Worm (Caenorhabditis elegans) whole organism, L1 larva: ENCODE measurements around the gene vha-2.

ENCODE experiments used
- C04F5.9 ChIP-seq: sonication (generic microtip); optimal IDR thresholded peaks from 2 replicates; lab custom pipeline; 2016; ENCODE audit warnings: missing genetic modification characterization, missing compliant biosample characterization
- F16B12.6 ChIP-seq: fragments of 150-350 bp; optimal IDR thresholded peaks from 2 replicates; lab custom pipeline; 2014; ENCODE audit warnings: missing biosample characterization, missing genetic modification characterization
- Y116A8C.19 ChIP-seq: sonication (generic microtip); optimal IDR thresholded peaks from 2 replicates; lab custom pipeline; 2016; ENCODE audit warnings: missing compliant biosample characterization, missing genetic modification characterization, borderline replicate concordance
- aly-2 ChIP-seq: fragments of 150-350 bp; optimal IDR thresholded peaks from 2 replicates; lab custom pipeline; 2014; ENCODE audit warnings: missing biosample characterization, missing genetic modification characterization
- ama-1 ChIP-seq: fragments of 150-350 bp; optimal IDR thresholded peaks from 2 replicates; lab custom pipeline; 2014
- blmp-1 ChIP-seq: fragments of 150-350 bp; optimal IDR thresholded peaks from 2 replicates; lab custom pipeline; 2014; ENCODE audit warnings: missing biosample characterization, missing genetic modification characterization
- ceh-63 ChIP-seq: fragments of 200-800 bp; sonication (Bioruptor generic); optimal IDR thresholded peaks from 2 replicates; lab custom pipeline; 2018; ENCODE audit warnings: mild to moderate bottlenecking, missing genetic modification characterization, missing compliant biosample characterization
- ceh-82 ChIP-seq, 3 experiments: fragments of 150-350 bp in 1 of 3; sonication (generic microtip) in 2 of 3; optimal IDR thresholded peaks; 2 replicates each; lab custom pipeline; 2014 to 2017; ENCODE audit warnings: missing biosample characterization in 3 of 3, missing genetic modification characterization in 3 of 3
- ceh-90 ChIP-seq: sonication (generic microtip); optimal IDR thresholded peaks from 2 replicates; lab custom pipeline; 2016; ENCODE audit warnings: missing genetic modification characterization, missing compliant biosample characterization
- dpl-1 ChIP-seq, 3 experiments: fragments of 150-350 bp in 2 of 3; sonication (generic microtip) in 1 of 3; optimal IDR thresholded peaks; 2 replicates each; lab custom pipeline; 2014 to 2017; ENCODE audit warnings: missing biosample characterization in 3 of 3, missing genetic modification characterization in 3 of 3, missing genetic modification reagents in 3 of 3
- efl-1 ChIP-seq, 4 experiments: fragments of 150-350 bp; optimal IDR thresholded peaks in 3 of 4; peaks in 1 of 4; 1 replicate in 1 of 4; 2 replicates in 3 of 4; lab custom pipeline; 2014; ENCODE audit warnings: missing biosample characterization in 2 of 4, missing genetic modification characterization in 2 of 4, missing genetic modification reagents in 2 of 4
- egl-13 ChIP-seq: sonication (generic microtip); optimal IDR thresholded peaks from 2 replicates; lab custom pipeline; 2016; ENCODE audit warnings: missing genotype, missing genetic modification reagents, missing genetic modification characterization, missing compliant biosample characterization
- elt-2 ChIP-seq: sonication (generic microtip); optimal IDR thresholded peaks from 2 replicates; lab custom pipeline; 2016; ENCODE audit warnings: missing genetic modification characterization, mild to moderate bottlenecking, inconsistent platforms, missing compliant biosample characterization, missing genetic modification reagents
- elt-3 ChIP-seq, 6 experiments: fragments of 150-350 bp in 1 of 6; sonication (generic microtip); optimal IDR thresholded peaks; 2 replicates each; lab custom pipeline; 2017 to 2018; ENCODE audit warnings: missing biosample characterization in 6 of 6, missing genetic modification characterization in 6 of 6, inconsistent platforms in 1 of 6
- fkh-10 ChIP-seq: sonication (generic microtip); optimal IDR thresholded peaks from 2 replicates; lab custom pipeline; 2017; ENCODE audit warnings: missing biosample characterization, missing genetic modification reagents, missing genetic modification characterization
- fkh-8 ChIP-seq: sonication (generic microtip); optimal IDR thresholded peaks from 2 replicates; lab custom pipeline; 2016; ENCODE audit warnings: mild to moderate bottlenecking, missing genetic modification characterization, missing compliant biosample characterization
- fos-1 ChIP-seq: fragments of 150-350 bp; optimal IDR thresholded peaks from 2 replicates; lab custom pipeline; 2014; ENCODE audit warnings: missing biosample characterization, missing genetic modification characterization
- grh-1 ChIP-seq: fragments of 200-800 bp; sonication (Bioruptor generic); IDR thresholded peaks from 2 replicates; pipeline ENCODE4 v1.3.6; 2022; ENCODE audit warnings: missing genetic modification reagents, missing genetic modification characterization, missing compliant biosample characterization
- hpl-2 ChIP-seq: fragments of 150-350 bp; optimal IDR thresholded peaks from 2 replicates; lab custom pipeline; 2014; ENCODE audit warnings: missing biosample characterization, missing genetic modification reagents, missing genetic modification characterization
- irx-1 ChIP-seq: sonication (generic microtip); optimal IDR thresholded peaks from 2 replicates; lab custom pipeline; 2016; ENCODE audit warnings: missing genetic modification characterization, missing compliant biosample characterization
- jun-1 ChIP-seq: fragments of 150-350 bp; optimal IDR thresholded peaks from 2 replicates; lab custom pipeline; 2014; ENCODE audit warnings: missing biosample characterization, missing genetic modification reagents, missing genetic modification characterization
- lin-13 ChIP-seq: fragments of 150-350 bp; optimal IDR thresholded peaks from 2 replicates; lab custom pipeline; 2014; ENCODE audit warnings: missing biosample characterization, missing genetic modification reagents, missing genetic modification characterization
- lin-14 ChIP-seq: fragments of 200-800 bp; sonication (Bioruptor generic); optimal IDR thresholded peaks from 2 replicates; lab custom pipeline; 2018; ENCODE audit warnings: mild to moderate bottlenecking, missing genetic modification characterization, moderate library complexity, missing compliant biosample characterization
- lin-35 ChIP-seq, 2 experiments: fragments of 150-350 bp; optimal IDR thresholded peaks; 2 replicates each; lab custom pipeline; 2014; ENCODE audit warnings: missing biosample characterization in 2 of 2, missing genetic modification characterization in 2 of 2, missing genetic modification reagents in 2 of 2
- lir-3 ChIP-seq: sonication (generic microtip); optimal IDR thresholded peaks from 2 replicates; lab custom pipeline; 2016; ENCODE audit warnings: mild to moderate bottlenecking, missing genetic modification characterization, moderate library complexity, missing compliant biosample characterization; ENCODE audit not compliant: poor library complexity
- lsy-2 ChIP-seq, 2 experiments: fragments of 150-350 bp; optimal IDR thresholded peaks; 2 replicates each; lab custom pipeline; 2014; ENCODE audit warnings: missing biosample characterization in 2 of 2, missing genetic modification characterization in 2 of 2
- mab-9 ChIP-seq: fragments of 200-800 bp; sonication (Bioruptor generic); IDR thresholded peaks from 2 replicates; pipeline ENCODE4 v1.3.6; 2022; ENCODE audit warnings: missing genetic modification reagents, missing genetic modification characterization, missing compliant biosample characterization
- mep-1 ChIP-seq: fragments of 150-350 bp; optimal IDR thresholded peaks from 2 replicates; lab custom pipeline; 2014; ENCODE audit warnings: missing biosample characterization, missing genetic modification characterization
- nhr-11 ChIP-seq: fragments of 150-350 bp; optimal IDR thresholded peaks from 2 replicates; lab custom pipeline; 2014; ENCODE audit warnings: missing biosample characterization, missing genetic modification characterization
- nhr-19 ChIP-seq: fragments of 200-800 bp; sonication (Bioruptor generic); conservative IDR thresholded peaks from 2 replicates; pipeline ENCODE4 v1.3.6; 2022; ENCODE audit warnings: missing genetic modification characterization, missing compliant biosample characterization
- nhr-20 ChIP-seq: sonication (generic microtip); optimal IDR thresholded peaks from 2 replicates; lab custom pipeline; 2016; ENCODE audit warnings: mild to moderate bottlenecking, missing genetic modification characterization, missing compliant biosample characterization
- nhr-28 ChIP-seq: fragments of 150-350 bp; optimal IDR thresholded peaks from 2 replicates; lab custom pipeline; 2014; ENCODE audit warnings: missing biosample characterization, missing genetic modification characterization
- nhr-47 ChIP-seq: sonication (generic microtip); optimal IDR thresholded peaks from 2 replicates; lab custom pipeline; 2016; ENCODE audit warnings: mild to moderate bottlenecking, missing genetic modification characterization, moderate library complexity, missing compliant biosample characterization
- nhr-71 ChIP-seq: sonication (generic microtip); optimal IDR thresholded peaks from 2 replicates; lab custom pipeline; 2016; ENCODE audit warnings: mild to moderate bottlenecking, missing genetic modification characterization, moderate library complexity, missing compliant biosample characterization
- nhr-77 ChIP-seq: fragments of 150-350 bp; optimal IDR thresholded peaks from 2 replicates; lab custom pipeline; 2014; ENCODE audit warnings: missing biosample characterization, missing genetic modification characterization
- nhr-85 ChIP-seq: sonication (generic microtip); peaks from one replicate; lab custom pipeline; 2016; ENCODE audit warnings: missing genetic modification characterization, inconsistent platforms, missing compliant biosample characterization
- pag-3 ChIP-seq: sonication (generic microtip); optimal IDR thresholded peaks from 2 replicates; lab custom pipeline; 2017; ENCODE audit warnings: missing genetic modification characterization, mild to moderate bottlenecking, missing compliant biosample characterization, antibody characterized with exemption, borderline replicate concordance; ENCODE audit not compliant: insufficient read depth
- pqm-1 ChIP-seq: sonication (generic microtip); optimal IDR thresholded peaks from 3 replicates; lab custom pipeline; 2017; ENCODE audit warnings: missing biosample characterization, missing genetic modification characterization
- rnt-1 ChIP-seq: sonication (generic microtip); optimal IDR thresholded peaks from 2 replicates; lab custom pipeline; 2016; ENCODE audit warnings: mild to moderate bottlenecking, missing genetic modification characterization, moderate library complexity, missing compliant biosample characterization
- skn-1 ChIP-seq: fragments of 150-350 bp; optimal IDR thresholded peaks from 2 replicates; lab custom pipeline; 2014; ENCODE audit warnings: missing biosample characterization, missing genetic modification characterization
- snu-23 ChIP-seq: sonication (generic microtip); optimal IDR thresholded peaks from 2 replicates; lab custom pipeline; 2016; ENCODE audit warnings: missing genetic modification characterization, missing compliant biosample characterization
- sup-37 ChIP-seq: fragments of 200-800 bp; sonication (Bioruptor generic); optimal IDR thresholded peaks from 2 replicates; lab custom pipeline; 2018; ENCODE audit warnings: mild to moderate bottlenecking, missing genetic modification characterization, missing compliant biosample characterization
- tbx-2 ChIP-seq: sonication (generic microtip); optimal IDR thresholded peaks from 2 replicates; lab custom pipeline; 2016; ENCODE audit warnings: missing genetic modification characterization, missing compliant biosample characterization
- unc-130 ChIP-seq: fragments of 150-350 bp; optimal IDR thresholded peaks from 2 replicates; lab custom pipeline; 2017; ENCODE audit warnings: missing biosample characterization, missing genetic modification characterization, inconsistent platforms
- unc-62 ChIP-seq: fragments of 150-350 bp; optimal IDR thresholded peaks from 2 replicates; lab custom pipeline; 2014; ENCODE audit warnings: missing biosample characterization, missing genetic modification reagents, missing genetic modification characterization
- unc-86 ChIP-seq: sonication (generic microtip); optimal IDR thresholded peaks from 2 replicates; lab custom pipeline; 2016; ENCODE audit warnings: missing genetic modification characterization, missing compliant biosample characterization
- zag-1 ChIP-seq: fragments of 150-350 bp; optimal IDR thresholded peaks from 2 replicates; lab custom pipeline; 2014; ENCODE audit warnings: missing biosample characterization, missing genetic modification characterization
- ztf-11 ChIP-seq, 2 experiments: sonication (generic microtip); optimal IDR thresholded peaks; 2 replicates each; lab custom pipeline; 2016 to 2017; ENCODE audit warnings: missing genetic modification characterization in 2 of 2, missing biosample characterization in 1 of 2, missing compliant biosample characterization in 1 of 2

vha-2 gene

ce11 chrIII:9825073-9825828 lies 43.3 kb downstream of the vha-2 start, which contains the start of gene ZK632.9 (continued):
- no peak for TF ChIP-seq lir-3 (tag; lab: Kevin White, UChicago)
- no peak for TF ChIP-seq mab-9 (GFP tag; lab: Robert Waterston, UW)
- no peak for TF ChIP-seq fkh-10 (GFP tag; lab: Kevin White, UChicago)
- no peak for TF ChIP-seq tbx-2
- no peak for TF ChIP-seq grh-1
- TF ChIP-seq unc-86 (tag; lab: Kevin White, UChicago) = no peak
- TF ChIP-seq jun-1 = no peak
- no peak for TF ChIP-seq ztf-11 (tag; optimal IDR thresholded peaks at IDR 0.05; lab: Kevin White, UChicago)
- TF ChIP-seq nhr-20 (tag; lab: Kevin White, UChicago) = no peak
- peak in 1 of 2 experiments; percentile 9 for TF ChIP-seq lsy-2 (tag; optimal IDR thresholded peaks at IDR 0.05; lab: Kevin White, UChicago)
- TF ChIP-seq unc-62 (GFP tag; lab: Kevin White, UChicago) = no peak
- no peak for TF ChIP-seq ceh-63 (GFP tag; lab: Kevin White, UChicago)
- TF ChIP-seq nhr-47 = no peak
- TF ChIP-seq lin-35 (GFP tag; optimal IDR thresholded peaks at IDR 0.05; lab: Kevin White, UChicago) = peak; percentile 33 to 36
- TF ChIP-seq F16B12.6 (tag; lab: Kevin White, UChicago) = peak; percentile 30
- no peak for TF ChIP-seq ceh-90 (tag; lab: Kevin White, UChicago)
- TF ChIP-seq C04F5.9 (tag; lab: Kevin White, UChicago) = no peak
- peak; percentile 58 for TF ChIP-seq blmp-1
- no peak for TF ChIP-seq fkh-8 (tag; lab: Kevin White, UChicago)
- no peak for TF ChIP-seq nhr-28 (tag; lab: Kevin White, UChicago)

ce11 chrIII:9826005-9826404 lies 44.0 kb downstream of the vha-2 start:
- peak; percentile 71 for TF ChIP-seq nhr-20 (tag; lab: Kevin White, UChicago)
- peak; percentile 82 for TF ChIP-seq lin-14 (GFP tag; lab: Kevin White, UChicago)
- no peak for TF ChIP-seq ztf-11 (tag; optimal IDR thresholded peaks at IDR 0.05; lab: Kevin White, UChicago)
- TF ChIP-seq mep-1 (tag; lab: Kevin White, UChicago) = peak; percentile 76
- peak; percentile 84 for TF ChIP-seq nhr-71 (tag; lab: Kevin White, UChicago)
- peak; percentile 75 for TF ChIP-seq snu-23 (GFP tag; lab: Kevin White, UChicago)
- peak; percentile 15 for TF ChIP-seq aly-2 (tag; lab: Kevin White, UChicago)
- peak in 1 of 3 experiments; percentile 25 for TF ChIP-seq ceh-82 (tag; optimal IDR thresholded peaks at IDR 0.05; lab: Kevin White, UChicago)
- peak; percentile 65 for TF ChIP-seq nhr-47
- peak; percentile 89 for TF ChIP-seq ama-1 (lab: Kevin White, UChicago)
- no peak for TF ChIP-seq egl-13 (tag; lab: Kevin White, UChicago)
- no peak for TF ChIP-seq pqm-1
- peak; percentile 48 for TF ChIP-seq nhr-19 (GFP tag; lab: Robert Waterston, UW)
- no peak for TF ChIP-seq nhr-11 (tag; lab: Kevin White, UChicago)
- peak; percentile 1 for TF ChIP-seq nhr-77
- peak; percentile 10 for TF ChIP-seq hpl-2
- TF ChIP-seq Y116A8C.19 (tag; lab: Kevin White, UChicago) = no peak
- peak; percentile 28 for TF ChIP-seq irx-1 (tag; lab: Kevin White, UChicago)
- no peak for TF ChIP-seq sup-37
- TF ChIP-seq elt-2 (tag; lab: Kevin White, UChicago) = peak; percentile 61
- peak; percentile 36 to 53 for TF ChIP-seq efl-1 (optimal IDR thresholded peaks at IDR 0.05; lab: Kevin White, UChicago)
- peak; percentile 44 to 81 for TF ChIP-seq efl-1 (GFP tag; optimal IDR thresholded peaks at IDR 0.05 in 1 of 2; lab: Kevin White, UChicago)
- TF ChIP-seq lin-35 (GFP tag; optimal IDR thresholded peaks at IDR 0.05; lab: Kevin White, UChicago) = peak; percentile 10 to 61
- no peak for TF ChIP-seq fkh-8 (tag; lab: Kevin White, UChicago)
- peak; percentile 65 to 81 for TF ChIP-seq lsy-2 (tag; optimal IDR thresholded peaks at IDR 0.05; lab: Kevin White, UChicago)
- TF ChIP-seq nhr-85 = peak; percentile 86
- peak; percentile 31 for TF ChIP-seq unc-130 (tag; lab: Kevin White, UChicago)
- 0 out of 2 replicates have a peak, but pooled peaks have one; percentile 10 for TF ChIP-seq grh-1
- TF ChIP-seq rnt-1 = peak; percentile 53
- peak; percentile 9 to 40 (median 26) for TF ChIP-seq dpl-1 (GFP tag; optimal IDR thresholded peaks at IDR 0.05; lab: Kevin White, UChicago)
- TF ChIP-seq skn-1 (tag; lab: Kevin White, UChicago) = peak; percentile 61
- no peak for TF ChIP-seq pag-3 (tag; lab: Kevin White, UChicago)
- TF ChIP-seq mab-9 (GFP tag; lab: Robert Waterston, UW) = no peak
- TF ChIP-seq elt-3 (tag; optimal IDR thresholded peaks at IDR 0.05; lab: Kevin White, UChicago) = no peak
- TF ChIP-seq lin-13 (GFP tag; lab: Kevin White, UChicago) = peak; percentile 62
- TF ChIP-seq ceh-90 (tag; lab: Kevin White, UChicago) = no peak
- no peak for TF ChIP-seq zag-1 (tag; lab: Kevin White, UChicago)
- peak; percentile 41 for TF ChIP-seq fos-1 (tag; lab: Kevin White, UChicago)
